Worm (Caenorhabditis elegans) whole organism, midembryonic: ENCODE measurements around the gene ubc-6.
"Not testable (repeated sequence)": the region's sequence is repeated elsewhere in the genome, so short reads cannot be mapped to it uniquely, and the experiment has no call there.

Source experiments
- T22C8.4 ChIP-seq: fragments of 200-800 bp; sonication (Bioruptor generic); IDR thresholded peaks from 2 replicates; pipeline ENCODE4 v1.3.6; 2022; ENCODE audit warnings: missing genetic modification characterization, missing compliant biosample characterization
- cog-1 ChIP-seq: sonication (generic microtip); optimal IDR thresholded peaks from 2 replicates; lab custom pipeline; 2016; ENCODE audit warnings: missing genetic modification characterization, missing compliant biosample characterization
- flt-1 ChIP-seq: fragments of 200-800 bp; sonication (Bioruptor generic); IDR thresholded peaks from 2 replicates; pipeline ENCODE4 v1.3.6; 2022; ENCODE audit warnings: missing genetic modification characterization, missing compliant biosample characterization
- klf-2 ChIP-seq: fragments of 200-800 bp; sonication (Bioruptor generic); conservative IDR thresholded peaks from 2 replicates; pipeline ENCODE4 v1.3.6; 2022; ENCODE audit warnings: missing genetic modification reagents, missing genetic modification characterization, missing compliant biosample characterization
- med-1 ChIP-seq: sonication (generic microtip); optimal IDR thresholded peaks from 2 replicates; lab custom pipeline; 2017; ENCODE audit warnings: missing genetic modification characterization, mild to moderate bottlenecking, missing compliant biosample characterization, antibody characterized with exemption, missing genetic modification reagents; ENCODE audit not compliant: insufficient read depth
- ref-1 ChIP-seq: fragments of 200-800 bp; sonication (Bioruptor generic); conservative IDR thresholded peaks from 2 replicates; pipeline ENCODE4 v1.3.6; 2022; ENCODE audit warnings: missing genetic modification reagents, missing genetic modification characterization, missing compliant biosample characterization
- tab-1 ChIP-seq: fragments of 200-800 bp; sonication (Bioruptor generic); IDR thresholded peaks from 2 replicates; pipeline ENCODE4 v1.3.6; 2022; ENCODE audit warnings: missing genetic modification characterization, missing compliant biosample characterization
- ztf-23 ChIP-seq: fragments of 200-800 bp; sonication (Bioruptor generic); IDR thresholded peaks from 2 replicates; pipeline ENCODE4 v1.3.6; 2022; ENCODE audit warnings: missing genetic modification reagents, missing genetic modification characterization, missing compliant biosample characterization
- ztf-29 ChIP-seq: fragments of 200-800 bp; sonication (Bioruptor generic); IDR thresholded peaks from 2 replicates; pipeline ENCODE4 v1.3.6; 2022; ENCODE audit warnings: missing genetic modification reagents, missing genetic modification characterization, missing compliant biosample characterization

Gene ubc-6

ce11 chrII:7478487-7479234 lies at the start of gene ubc-6, which contains the start of gene aka-1:
Gene ubc-6, plus strand, starts transcription at chrII:7479187.
Gene aka-1, minus strand, starts transcription at chrII:7478537.
- TF ChIP-seq T22C8.4 (peak; percentile 64), cog-1 (tag; lab: Kevin White, UChicago) (peak; percentile 45), ref-1 (GFP tag; lab: Robert Waterston, UW) (0 out of 2 replicates have a peak, but pooled peaks have one; percentile 33), med-1 (GFP tag; lab: Kevin White, UChicago) (no peak), klf-2 (GFP tag; lab: Robert Waterston, UW) (peak; percentile 66), tab-1 (GFP tag; lab: Robert Waterston, UW) (peak; percentile 78; the same call in 1 of the 2 replicates), ztf-29 (no peak; the same call in 1 of the 2 replicates), flt-1 (GFP tag; lab: Robert Waterston, UW) (peak; percentile 74), ztf-23 (GFP tag; lab: Robert Waterston, UW) (peak; percentile 80)

DNA sequence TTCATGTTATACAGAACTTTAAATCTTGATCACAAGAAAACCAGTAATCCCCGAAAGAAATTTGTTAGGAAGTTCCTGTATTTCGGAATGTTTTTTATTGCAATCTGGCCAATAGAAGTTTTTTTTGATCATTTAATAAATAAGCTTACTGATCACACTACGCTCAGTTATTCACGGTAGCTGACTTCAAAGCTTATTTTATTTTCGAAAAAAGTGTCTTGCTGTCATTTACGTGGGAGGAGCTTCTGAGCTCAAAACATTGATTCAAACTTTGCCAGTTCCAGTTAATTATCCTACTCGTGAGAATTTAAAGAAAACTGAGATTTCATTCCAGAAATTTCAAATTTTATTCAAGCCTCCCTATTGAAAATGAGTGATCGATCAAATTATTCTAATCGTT lies 46.7 kb upstream of the ubc-6 start, which contains the start of gene srd-54:
Gene srd-54, plus strand, starts transcription at position 301 of the 400 bp plus-strand sequence.
- no peak for TF ChIP-seq med-1 (GFP tag; lab: Kevin White, UChicago)
- TF ChIP-seq cog-1 (tag; lab: Kevin White, UChicago) = no peak
- no peak for TF ChIP-seq ztf-23 (GFP tag; lab: Robert Waterston, UW)
- no peak for TF ChIP-seq ztf-29
- no peak for TF ChIP-seq tab-1 (GFP tag; lab: Robert Waterston, UW)
- no peak for TF ChIP-seq T22C8.4
- no peak for TF ChIP-seq klf-2 (GFP tag; lab: Robert Waterston, UW)
- TF ChIP-seq ref-1 (GFP tag; lab: Robert Waterston, UW) = no peak
- TF ChIP-seq flt-1 (GFP tag; lab: Robert Waterston, UW) = no peak

ce11 chrII:7434182-7434581 lies 44.8 kb upstream of the ubc-6 start, which contains the start of gene kcc-3:
Gene kcc-3, minus strand, starts transcription at chrII:7434282.
- TF ChIP-seq ztf-29 = no peak
- TF ChIP-seq flt-1 (GFP tag; lab: Robert Waterston, UW) = no peak
- no peak for TF ChIP-seq cog-1 (tag; lab: Kevin White, UChicago)
- TF ChIP-seq ref-1 (GFP tag; lab: Robert Waterston, UW) = no peak
- no peak for TF ChIP-seq tab-1 (GFP tag; lab: Robert Waterston, UW)
- no peak for TF ChIP-seq T22C8.4
- TF ChIP-seq ztf-23 (GFP tag; lab: Robert Waterston, UW) = no peak
- TF ChIP-seq med-1 (GFP tag; lab: Kevin White, UChicago) = no peak
- TF ChIP-seq klf-2 (GFP tag; lab: Robert Waterston, UW) = no peak

ce11 chrII:7434958-7435357 lies 44.0 kb upstream of the ubc-6 start, which contains the start of gene K02A2.1:
Gene K02A2.1, plus strand, starts transcription at chrII:7435258.
- not testable (repeated sequence) for TF ChIP-seq ztf-29; T22C8.4; klf-2 (GFP tag; lab: Robert Waterston, UW)

- TF ChIP-seq klf-2 (GFP tag; lab: Robert Waterston, UW) (0 out of 2 replicates have a peak, but pooled peaks have one; percentile 49), flt-1 (GFP tag; lab: Robert Waterston, UW) (0 out of 2 replicates have a peak, but pooled peaks have one; percentile 11)
These were observed 32.3 kb upstream of the ubc-6 start for ce11 chrII:7446683-7447082.

DNA sequence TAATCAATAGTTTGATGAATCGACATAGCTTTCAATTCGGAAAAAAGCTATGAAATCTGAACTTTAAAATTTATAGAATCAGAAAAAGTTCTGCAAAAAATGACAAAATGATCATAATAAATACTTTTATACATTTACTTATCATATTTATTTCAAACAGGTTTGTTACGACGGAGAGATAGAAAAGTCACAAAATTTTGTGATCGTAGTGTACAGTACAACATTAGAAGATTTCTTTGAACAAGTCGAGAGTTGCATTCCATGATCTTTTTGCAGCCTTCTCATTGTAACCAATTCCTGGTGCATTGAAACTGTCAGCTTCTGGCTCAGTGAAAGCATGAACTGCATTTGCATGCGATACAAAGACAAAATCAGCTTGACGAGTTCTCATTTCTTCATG lies 22.8 kb upstream of the ubc-6 start, which contains the start of gene D1022.3:
Gene D1022.3, minus strand, starts transcription at position 101 of the 400 bp plus-strand sequence.
- TF ChIP-seq tab-1 (GFP tag; lab: Robert Waterston, UW) (no peak), cog-1 (tag; lab: Kevin White, UChicago) (no peak), ztf-23 (GFP tag; lab: Robert Waterston, UW) (no peak), ref-1 (GFP tag; lab: Robert Waterston, UW) (no peak), ztf-29 (no peak)

- no peak for TF ChIP-seq T22C8.4
- no peak for TF ChIP-seq ztf-23 (GFP tag; lab: Robert Waterston, UW)
- no peak for TF ChIP-seq ref-1 (GFP tag; lab: Robert Waterston, UW)
These were observed 21.8 kb upstream of the ubc-6 start, which contains the start of gene D1022.4 for ce11 chrII:7457210-7457609. Gene D1022.4, minus strand, starts transcription at chrII:7457292.

DNA sequence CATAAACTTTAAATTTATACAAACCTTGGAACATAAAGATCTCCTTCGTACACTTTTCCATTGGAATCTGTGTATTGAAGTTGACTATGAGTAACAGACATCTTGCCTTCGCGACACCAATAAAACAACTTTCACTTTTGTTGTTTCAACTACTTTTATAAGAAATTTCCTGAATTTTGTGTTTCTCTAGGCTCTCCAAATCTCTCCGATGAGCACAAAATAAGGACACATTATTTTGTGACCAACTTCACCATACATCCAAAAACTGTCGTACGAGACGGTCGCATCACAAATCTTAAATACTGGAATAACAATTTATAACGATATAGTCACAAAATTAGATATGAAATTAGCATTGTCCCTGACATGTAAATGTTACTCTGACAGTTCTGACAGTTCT lies 20.3 kb upstream of the ubc-6 start, which contains the start of gene D1022.5:
Gene D1022.5, minus strand, starts transcription at position 101 of the 400 bp plus-strand sequence.
- TF ChIP-seq flt-1 (GFP tag; lab: Robert Waterston, UW) = no peak
- TF ChIP-seq tab-1 (GFP tag; lab: Robert Waterston, UW) = no peak
- no peak for TF ChIP-seq klf-2 (GFP tag; lab: Robert Waterston, UW)
- no peak for TF ChIP-seq cog-1 (tag; lab: Kevin White, UChicago)
- no peak for TF ChIP-seq med-1 (GFP tag; lab: Kevin White, UChicago)
- TF ChIP-seq T22C8.4 = no peak
- no peak for TF ChIP-seq ref-1 (GFP tag; lab: Robert Waterston, UW)
- no peak for TF ChIP-seq ztf-29
- TF ChIP-seq ztf-23 (GFP tag; lab: Robert Waterston, UW) = no peak

- no peak for TF ChIP-seq tab-1 (GFP tag; lab: Robert Waterston, UW)
These were observed 19.8 kb upstream of the ubc-6 start, which contains the start of gene D1022.2 for ce11 chrII:7459205-7459604. Gene D1022.2, plus strand, starts transcription at chrII:7459505.

ce11 chrII:7465519-7465918 lies 13.5 kb upstream of the ubc-6 start, which contains the start of gene sro-1:
Gene sro-1, minus strand, starts transcription at chrII:7465619.
- no peak for TF ChIP-seq cog-1 (tag; lab: Kevin White, UChicago)
- TF ChIP-seq T22C8.4 = no peak
- no peak for TF ChIP-seq flt-1 (GFP tag; lab: Robert Waterston, UW)
- no peak for TF ChIP-seq ztf-29
- no peak for TF ChIP-seq ref-1 (GFP tag; lab: Robert Waterston, UW)
- no peak for TF ChIP-seq med-1 (GFP tag; lab: Kevin White, UChicago)
- no peak for TF ChIP-seq klf-2 (GFP tag; lab: Robert Waterston, UW)
- TF ChIP-seq tab-1 (GFP tag; lab: Robert Waterston, UW) = no peak
